Fruit fly (Drosophila melanogaster) whole organism, larva: ENCODE results near the gene Eh.

Experiments
- noc ChIP-seq: fragments of 200-800 bp; sonication (Bioruptor generic); optimal IDR thresholded peaks from 3 replicates; lab custom pipeline; 2019; ENCODE audit warnings: missing biosample characterization, mild to moderate bottlenecking, missing genetic modification characterization, moderate library complexity

The Eh gene

dm6 chr3R:17415439-17415838 is 33.2 kb downstream of the Eh start, which contains the start of gene CG5866:
TSS of gene CG5866 (plus strand) at chr3R:17415739.
- no peak for TF ChIP-seq noc

dm6 chr3R:17413601-17414000 is 35.1 kb downstream of the Eh start, which contains the start of gene CG42822:
TSS of gene CG42822 (plus strand) at chr3R:17413901.
- TF ChIP-seq noc: no peak

dm6 chr3R:17412458-17413127 is 36.1 kb downstream of the Eh start, which contains the start of gene CG42821:
TSS of gene CG42821 (plus strand) at chr3R:17413077.
- TF ChIP-seq noc: no peak

DNA sequence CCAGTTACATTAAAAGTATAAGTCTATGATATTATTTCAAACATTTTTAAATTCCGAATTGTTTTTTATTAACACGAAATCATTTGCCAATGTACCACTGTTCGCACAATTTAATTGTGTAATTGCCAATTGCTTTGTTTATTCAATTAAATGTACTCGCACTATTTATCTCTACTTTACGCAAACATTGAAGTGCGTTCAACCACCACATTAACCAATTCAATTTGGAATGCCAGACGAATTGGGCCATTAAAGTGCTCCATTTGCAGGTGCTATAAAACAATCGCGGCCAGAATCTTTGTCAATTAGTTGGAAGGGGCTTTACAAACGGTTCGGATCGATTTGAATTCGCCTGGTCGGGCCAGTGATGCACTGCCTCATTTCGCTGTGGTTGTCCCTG is 37.9 kb downstream of the Eh start, which contains the start of gene CG5863:
Gene CG5863, plus strand, starts transcription at position 301 of the 400 bp plus-strand sequence.
- no peak for TF ChIP-seq noc

DNA sequence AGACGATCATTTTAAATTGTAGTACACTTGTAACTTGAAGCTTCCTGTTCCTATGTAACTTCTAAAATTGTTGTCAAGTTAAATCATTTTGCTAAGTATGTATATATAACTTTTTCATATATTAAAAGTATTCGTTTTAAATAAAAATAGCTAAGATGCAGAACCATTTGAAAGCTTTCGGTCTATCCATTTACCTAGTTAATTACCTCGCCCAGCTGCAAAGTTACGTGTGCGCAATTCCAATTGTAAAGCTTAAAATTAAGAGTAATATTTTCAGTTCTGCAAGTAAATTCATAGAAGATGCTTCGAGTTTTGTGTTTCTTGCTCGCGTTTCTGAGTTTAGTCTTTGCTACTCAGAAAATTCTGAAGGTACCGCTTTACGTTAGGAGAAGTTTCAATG is 39.3 kb downstream of the Eh start, which contains the start of gene CG5860:
Gene CG5860, plus strand, starts transcription at position 301 of the 400 bp plus-strand sequence.
- TF ChIP-seq noc: no peak

DNA sequence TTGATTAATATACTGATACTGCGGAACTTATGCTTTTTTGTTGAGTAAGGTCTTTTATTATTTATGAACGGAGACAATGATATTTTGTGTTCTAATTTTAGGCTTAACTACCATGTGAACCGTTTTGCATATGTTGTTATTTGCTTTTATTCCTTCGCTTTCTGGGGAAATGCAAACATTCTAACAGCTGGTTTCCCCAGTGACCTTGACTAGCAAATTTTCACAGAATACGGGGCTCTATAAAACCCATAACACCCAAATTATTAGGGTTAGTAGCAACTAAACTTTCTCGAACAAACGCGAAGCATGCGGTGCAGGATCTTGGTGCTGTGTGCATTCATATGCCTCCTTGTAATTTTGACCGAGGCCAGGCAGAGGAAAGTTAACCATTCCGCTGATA is 41.1 kb downstream of the Eh start, which contains the start of gene CG17283:
Gene CG17283, plus strand, starts transcription at position 301 of the 400 bp plus-strand sequence.
- TF ChIP-seq noc: no peak

DNA sequence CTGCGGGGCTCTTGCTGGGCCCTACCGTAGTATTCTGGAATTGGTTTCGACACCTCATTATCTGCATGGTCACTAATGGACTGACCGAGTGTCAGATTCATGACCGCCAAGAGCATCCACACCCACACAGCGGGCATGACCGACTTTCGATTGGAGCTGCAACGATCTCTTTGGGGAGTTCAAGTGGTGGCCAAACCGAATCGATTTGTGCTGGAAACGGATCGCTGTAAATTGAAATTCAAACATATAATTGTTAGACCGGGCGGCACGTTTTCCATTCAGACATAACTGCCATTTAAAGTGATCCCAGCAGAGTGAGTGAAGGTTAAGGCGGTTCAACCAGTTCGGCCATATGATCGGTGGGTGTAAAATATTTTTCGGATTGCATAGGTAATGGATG is 42.2 kb downstream of the Eh start, which contains the start of the genes CG42824 and CG42798:
Gene CG42824, minus strand, starts transcription at position 101 of the 400 bp plus-strand sequence.
Gene CG42798, plus strand, starts transcription at position 268 of the 400 bp plus-strand sequence.
- no peak for TF ChIP-seq noc

dm6 chr3R:17405009-17405408 is 43.6 kb downstream of the Eh start, which contains the start of gene CG42823:
TSS of gene CG42823 (minus strand) at chr3R:17405109.
- TF ChIP-seq noc: no peak

DNA sequence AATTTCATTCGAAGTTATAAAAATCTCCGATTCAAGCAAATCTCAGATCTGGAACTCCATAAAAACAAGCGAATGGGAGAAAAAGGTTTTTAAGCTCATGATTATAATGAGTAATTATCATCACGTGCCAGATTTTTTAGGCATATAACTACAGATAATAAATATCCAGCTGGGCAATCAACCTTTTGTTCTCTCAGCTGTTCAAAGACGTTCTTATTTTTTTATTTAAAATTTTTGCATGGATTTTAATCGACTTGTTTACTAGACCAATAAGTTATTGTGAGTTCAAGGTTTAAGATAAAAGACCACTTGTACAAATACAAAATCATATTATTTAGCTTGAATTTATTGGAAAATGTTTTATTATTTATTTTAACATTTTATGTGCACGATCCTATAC is 44.5 kb downstream of the Eh start:
- peak; percentile 48 for TF ChIP-seq noc

- no peak for TF ChIP-seq noc
Measured at dm6 chr3R:17403618-17404017, 45.0 kb downstream of the Eh start, which contains the start of gene CG34280. TSS of gene CG34280 (minus strand) at chr3R:17403718.

dm6 chr3R:17403188-17403587 is 45.5 kb downstream of the Eh start, which contains the start of gene CG34279:
TSS of gene CG34279 (minus strand) at chr3R:17403288.
- no peak for TF ChIP-seq noc

DNA sequence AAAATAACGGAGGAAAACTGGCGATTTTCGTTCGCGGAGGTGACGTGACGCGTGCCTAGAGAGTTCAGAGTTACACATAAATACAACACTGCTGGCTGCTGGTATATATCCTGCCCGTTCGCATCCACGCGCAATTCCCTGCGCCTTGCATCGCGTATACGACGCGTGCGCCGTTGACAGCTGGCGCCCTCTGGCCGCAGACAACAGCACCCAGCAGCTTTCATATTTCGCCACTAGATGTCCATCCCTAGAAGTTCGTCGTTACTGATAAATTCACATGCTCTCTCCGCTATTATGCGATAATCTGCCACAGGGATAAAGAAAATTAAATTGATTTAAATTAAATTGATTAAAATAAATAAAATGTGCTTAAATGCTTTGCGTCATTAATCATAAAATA is 46.2 kb downstream of the Eh start, which contains the start of gene Sur-8:
Gene Sur-8, minus strand, starts transcription at position 82 of the 400 bp plus-strand sequence.
- TF ChIP-seq noc: no peak

dm6 chr3R:17401289-17401752 is 47.3 kb downstream of the Eh start:
- no peak for TF ChIP-seq noc

DNA sequence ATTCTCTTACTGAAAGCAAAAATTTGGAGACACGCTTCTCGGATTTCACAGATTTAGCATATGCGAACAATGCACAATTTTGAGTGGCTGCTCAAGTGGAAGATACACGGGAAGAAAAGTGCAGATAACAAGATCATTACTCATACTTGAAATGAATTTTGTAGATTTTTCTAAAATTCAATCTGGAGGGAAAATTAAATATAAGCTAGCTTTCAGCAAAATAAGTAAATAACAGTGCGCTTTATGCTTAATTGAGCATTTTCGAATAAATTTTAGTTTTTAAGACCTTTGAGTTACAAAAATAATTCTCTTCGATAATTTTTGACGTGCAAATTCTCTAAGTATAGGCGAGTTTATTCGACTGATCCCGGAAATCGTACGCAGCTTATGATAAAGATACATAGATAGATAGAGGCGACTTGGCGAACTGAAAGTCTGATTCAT is 48.0 kb downstream of the Eh start:
- no peak for TF ChIP-seq noc

dm6 chr3R:17400102-17400501 is 48.6 kb downstream of the Eh start:
- TF ChIP-seq noc: no peak
